Worm (Caenorhabditis elegans) whole organism, late embryonic: Measurements from ENCODE around the gene gck-2.

Experiments used
- ceh-18 ChIP-seq: sonication (generic microtip); optimal IDR thresholded peaks from 2 replicates; lab custom pipeline; 2016; ENCODE audit warnings: missing genetic modification characterization, missing compliant biosample characterization
- ceh-2 ChIP-seq: sonication (generic microtip); optimal IDR thresholded peaks from 2 replicates; lab custom pipeline; 2016; ENCODE audit warnings: missing genotype, missing genetic modification characterization, missing compliant biosample characterization
- ceh-24 ChIP-seq: sonication (generic microtip); optimal IDR thresholded peaks from 2 replicates; lab custom pipeline; 2016; ENCODE audit warnings: mild to moderate bottlenecking, missing genetic modification characterization, missing compliant biosample characterization
- dve-1 ChIP-seq: sonication (generic microtip); optimal IDR thresholded peaks from 2 replicates; lab custom pipeline; 2017; ENCODE audit warnings: antibody characterized with exemption, mild to moderate bottlenecking, missing genetic modification characterization, missing compliant biosample characterization
- fax-1 ChIP-seq: sonication (generic microtip); optimal IDR thresholded peaks from 2 replicates; lab custom pipeline; 2016; ENCODE audit warnings: missing genotype, missing genetic modification characterization, missing compliant biosample characterization
- fkh-10 ChIP-seq: fragments of 150-350 bp; optimal IDR thresholded peaks from 2 replicates; lab custom pipeline; 2014; ENCODE audit warnings: missing biosample characterization, missing genetic modification reagents, missing genetic modification characterization
- hlh-30 ChIP-seq: sonication (generic microtip); optimal IDR thresholded peaks from 2 replicates; lab custom pipeline; 2017; ENCODE audit warnings: antibody characterized with exemption, missing genetic modification characterization, missing compliant biosample characterization; ENCODE audit not compliant: insufficient read depth
- madf-2 ChIP-seq: sonication (generic microtip); optimal IDR thresholded peaks from 2 replicates; lab custom pipeline; 2017; ENCODE audit warnings: missing genetic modification characterization, missing compliant biosample characterization
- pha-4 ChIP-seq: fragments of 150-350 bp; optimal IDR thresholded peaks from 2 replicates; lab custom pipeline; 2018; ENCODE audit warnings: missing biosample characterization, missing genetic modification reagents, missing genetic modification characterization
- rnt-1 ChIP-seq: sonication (generic microtip); optimal IDR thresholded peaks from 2 replicates; lab custom pipeline; 2016; ENCODE audit warnings: missing genetic modification characterization, missing compliant biosample characterization
- unc-86 ChIP-seq: sonication (generic microtip); optimal IDR thresholded peaks from 2 replicates; lab custom pipeline; 2016; ENCODE audit warnings: missing genetic modification characterization, missing compliant biosample characterization

DNA sequence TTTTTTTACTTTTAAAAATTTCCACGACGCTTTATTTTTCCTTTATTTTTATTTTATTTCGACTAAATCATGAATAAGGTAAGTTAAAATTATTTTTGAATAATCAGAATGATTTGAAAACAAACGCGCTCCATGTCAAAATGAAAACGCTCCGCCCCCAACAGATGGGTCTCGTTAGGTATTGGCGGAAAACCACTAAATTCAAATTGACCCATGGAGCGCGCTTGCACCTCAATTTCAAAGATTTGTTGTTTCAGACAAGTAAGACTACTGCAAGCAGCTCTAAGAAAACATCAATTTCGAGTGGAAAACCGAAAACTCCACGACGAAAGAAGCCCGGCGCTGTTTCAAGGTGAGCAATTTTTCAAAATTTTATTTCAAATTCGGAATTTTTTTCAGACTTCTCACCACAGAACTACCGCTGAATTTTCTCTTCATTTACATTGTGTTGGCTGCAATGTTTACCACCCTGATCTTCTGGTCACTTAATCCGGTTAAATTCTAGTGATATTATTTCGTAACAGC is 4.5 kb downstream of the gck-2 start, which contains the start of gene ZC404.2:
- TF ChIP-seq hlh-30 (tag; lab: Kevin White, UChicago) (no peak), ceh-2 (no peak), ceh-18 (no peak), dve-1 (tag; lab: Kevin White, UChicago) (no peak), fax-1 (no peak), unc-86 (tag; lab: Kevin White, UChicago) (no peak), fkh-10 (GFP tag; lab: Kevin White, UChicago) (no peak), pha-4 (tag; lab: Kevin White, UChicago) (no peak), rnt-1 (tag; lab: Kevin White, UChicago) (no peak), madf-2 (tag; lab: Kevin White, UChicago) (no peak), ceh-24 (no peak)
